Worm (Caenorhabditis elegans) whole organism, midembryonic: Measurements from ENCODE around the gene ftt-2.

ENCODE experiments used
- T22C8.4 ChIP-seq: fragments of 200-800 bp; sonication (Bioruptor generic); IDR thresholded peaks from 2 replicates; pipeline ENCODE4 v1.3.6; 2022; ENCODE audit warnings: missing genetic modification characterization, missing compliant biosample characterization
- cog-1 ChIP-seq: sonication (generic microtip); optimal IDR thresholded peaks from 2 replicates; lab custom pipeline; 2016; ENCODE audit warnings: missing genetic modification characterization, missing compliant biosample characterization
- flt-1 ChIP-seq: fragments of 200-800 bp; sonication (Bioruptor generic); IDR thresholded peaks from 2 replicates; pipeline ENCODE4 v1.3.6; 2022; ENCODE audit warnings: missing genetic modification characterization, missing compliant biosample characterization
- klf-2 ChIP-seq: fragments of 200-800 bp; sonication (Bioruptor generic); conservative IDR thresholded peaks from 2 replicates; pipeline ENCODE4 v1.3.6; 2022; ENCODE audit warnings: missing genetic modification reagents, missing genetic modification characterization, missing compliant biosample characterization
- med-1 ChIP-seq: sonication (generic microtip); optimal IDR thresholded peaks from 2 replicates; lab custom pipeline; 2017; ENCODE audit warnings: missing genetic modification characterization, mild to moderate bottlenecking, missing compliant biosample characterization, antibody characterized with exemption, missing genetic modification reagents; ENCODE audit not compliant: insufficient read depth
- ref-1 ChIP-seq: fragments of 200-800 bp; sonication (Bioruptor generic); conservative IDR thresholded peaks from 2 replicates; pipeline ENCODE4 v1.3.6; 2022; ENCODE audit warnings: missing genetic modification reagents, missing genetic modification characterization, missing compliant biosample characterization
- tab-1 ChIP-seq: fragments of 200-800 bp; sonication (Bioruptor generic); IDR thresholded peaks from 2 replicates; pipeline ENCODE4 v1.3.6; 2022; ENCODE audit warnings: missing genetic modification characterization, missing compliant biosample characterization
- ztf-23 ChIP-seq: fragments of 200-800 bp; sonication (Bioruptor generic); IDR thresholded peaks from 2 replicates; pipeline ENCODE4 v1.3.6; 2022; ENCODE audit warnings: missing genetic modification reagents, missing genetic modification characterization, missing compliant biosample characterization
- ztf-29 ChIP-seq: fragments of 200-800 bp; sonication (Bioruptor generic); IDR thresholded peaks from 2 replicates; pipeline ENCODE4 v1.3.6; 2022; ENCODE audit warnings: missing genetic modification reagents, missing genetic modification characterization, missing compliant biosample characterization

The ftt-2 gene

ce11 chrX:11560076-11560475 lies 45.1 kb downstream of the ftt-2 start:
- TF ChIP-seq T22C8.4 (GFP tag; lab: Robert Waterston, UW) (no peak), klf-2 (no peak), tab-1 (GFP tag; lab: Robert Waterston, UW) (no peak), med-1 (GFP tag; lab: Kevin White, UChicago) (no peak), ref-1 (GFP tag; lab: Robert Waterston, UW) (no peak), flt-1 (GFP tag; lab: Robert Waterston, UW) (no peak), ztf-29 (GFP tag; lab: Robert Waterston, UW) (no peak), ztf-23 (GFP tag; lab: Robert Waterston, UW) (no peak), cog-1 (tag; lab: Kevin White, UChicago) (no peak)

DNA sequence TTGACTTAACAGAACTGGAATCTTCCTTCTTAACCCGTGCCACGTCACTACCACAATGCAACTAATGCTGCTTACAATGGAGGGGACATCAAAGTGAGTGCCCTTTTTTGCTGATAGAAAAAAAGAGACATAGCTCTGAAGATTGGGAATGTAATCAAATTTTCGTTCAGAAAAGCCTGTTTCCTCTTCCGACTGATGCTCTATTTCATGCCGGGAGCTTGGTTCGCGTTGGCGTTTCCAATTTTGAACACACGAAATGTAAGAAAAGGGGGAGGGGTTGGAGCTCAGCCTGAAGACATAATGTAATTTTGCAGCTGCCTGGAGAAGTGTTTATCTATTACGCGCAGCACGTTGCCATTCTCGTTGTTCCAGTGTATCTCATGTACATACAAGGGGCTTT lies 47.1 kb downstream of the ftt-2 start:
- no peak for TF ChIP-seq ref-1 (GFP tag; lab: Robert Waterston, UW)
- no peak for TF ChIP-seq ztf-29 (GFP tag; lab: Robert Waterston, UW)
- TF ChIP-seq med-1 (GFP tag; lab: Kevin White, UChicago): no peak
- no peak for TF ChIP-seq ztf-23 (GFP tag; lab: Robert Waterston, UW)

DNA sequence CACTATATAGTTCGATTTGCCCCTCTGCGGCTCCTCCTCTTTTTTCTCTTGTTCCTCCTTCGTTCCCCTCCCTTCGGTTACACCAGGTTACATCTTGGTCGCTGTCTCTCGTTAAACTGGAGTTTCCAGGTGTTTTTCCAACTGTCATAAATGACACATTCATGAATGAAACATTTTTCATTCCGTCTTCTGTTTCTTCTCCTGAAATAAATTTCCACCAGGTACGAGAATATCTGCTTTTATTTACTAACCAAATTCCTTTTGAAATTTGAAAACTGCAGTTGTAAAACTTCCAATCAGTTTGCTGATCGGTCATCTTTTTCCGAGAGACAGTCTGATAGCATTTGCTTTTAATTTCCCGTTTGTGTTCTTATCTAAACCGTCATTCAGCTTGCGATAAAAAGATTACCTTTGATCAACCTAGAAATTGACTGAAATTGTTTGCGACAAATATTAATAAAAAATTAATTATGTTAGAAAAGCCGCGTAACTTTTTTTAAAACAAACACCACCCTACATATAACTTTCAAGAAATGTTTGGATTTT lies 49.0 kb downstream of the ftt-2 start, which contains the start of gene C35C5.10:
C35C5.10 (plus strand) TSS at position 51 of the 546 bp plus-strand sequence.
- TF ChIP-seq ztf-23 (GFP tag; lab: Robert Waterston, UW) (no peak), T22C8.4 (GFP tag; lab: Robert Waterston, UW) (no peak), cog-1 (tag; lab: Kevin White, UChicago) (no peak), ztf-29 (GFP tag; lab: Robert Waterston, UW) (no peak), klf-2 (no peak), tab-1 (GFP tag; lab: Robert Waterston, UW) (no peak), ref-1 (GFP tag; lab: Robert Waterston, UW) (no peak), flt-1 (GFP tag; lab: Robert Waterston, UW) (no peak), med-1 (GFP tag; lab: Kevin White, UChicago) (no peak)

DNA sequence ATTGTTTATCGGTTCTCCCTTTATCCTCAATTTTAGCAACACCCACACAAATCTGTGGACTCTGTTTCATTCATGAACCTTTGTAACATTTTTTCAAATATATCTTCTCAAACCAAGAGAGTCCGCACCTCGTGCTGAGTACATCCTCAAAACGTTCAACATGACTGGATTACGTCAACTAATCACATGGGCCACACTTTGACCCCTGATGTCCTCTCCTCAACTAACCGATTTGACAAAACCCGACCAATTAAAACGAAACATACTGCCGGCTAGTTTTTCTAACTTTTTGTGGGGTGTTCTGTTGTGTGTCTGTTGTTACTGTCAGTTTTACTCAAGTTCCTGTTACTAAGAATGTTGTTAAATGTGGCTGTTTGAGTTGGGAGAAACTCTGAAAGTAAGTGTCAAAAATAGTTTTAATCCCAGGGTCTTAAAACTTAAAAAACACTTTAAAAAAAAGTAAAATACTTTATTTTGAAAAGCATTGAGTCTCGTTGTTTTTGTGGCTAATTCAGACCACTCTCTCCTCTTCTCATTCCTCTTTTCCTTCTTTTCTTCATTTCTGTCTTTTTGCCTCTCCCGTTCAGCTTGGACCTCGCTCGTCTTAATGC lies 49.6 kb downstream of the ftt-2 start:
- no peak for TF ChIP-seq flt-1 (GFP tag; lab: Robert Waterston, UW)
- no peak for TF ChIP-seq med-1 (GFP tag; lab: Kevin White, UChicago)
- no peak for TF ChIP-seq ztf-29 (GFP tag; lab: Robert Waterston, UW)
- TF ChIP-seq cog-1 (tag; lab: Kevin White, UChicago): no peak
- TF ChIP-seq ref-1 (GFP tag; lab: Robert Waterston, UW): no peak
- no peak for TF ChIP-seq ztf-23 (GFP tag; lab: Robert Waterston, UW)
- TF ChIP-seq klf-2: no peak
- no peak for TF ChIP-seq T22C8.4 (GFP tag; lab: Robert Waterston, UW)
- TF ChIP-seq tab-1 (GFP tag; lab: Robert Waterston, UW): no peak

- TF ChIP-seq tab-1 (GFP tag; lab: Robert Waterston, UW) (no peak), ztf-23 (GFP tag; lab: Robert Waterston, UW) (no peak), flt-1 (GFP tag; lab: Robert Waterston, UW) (no peak), klf-2 (no peak), ztf-29 (GFP tag; lab: Robert Waterston, UW) (no peak), cog-1 (tag; lab: Kevin White, UChicago) (no peak), med-1 (GFP tag; lab: Kevin White, UChicago) (no peak), T22C8.4 (GFP tag; lab: Robert Waterston, UW) (no peak), ref-1 (GFP tag; lab: Robert Waterston, UW) (no peak)
Measured at ce11 chrX:11555046-11555445, 50.2 kb downstream of the ftt-2 start.

- no peak for TF ChIP-seq ztf-23 (GFP tag; lab: Robert Waterston, UW)
- no peak for TF ChIP-seq tab-1 (GFP tag; lab: Robert Waterston, UW)
- TF ChIP-seq ref-1 (GFP tag; lab: Robert Waterston, UW): no peak
- no peak for TF ChIP-seq flt-1 (GFP tag; lab: Robert Waterston, UW)
- TF ChIP-seq klf-2: no peak
- TF ChIP-seq med-1 (GFP tag; lab: Kevin White, UChicago): no peak
- no peak for TF ChIP-seq T22C8.4 (GFP tag; lab: Robert Waterston, UW)
- no peak for TF ChIP-seq cog-1 (tag; lab: Kevin White, UChicago)
- no peak for TF ChIP-seq ztf-29 (GFP tag; lab: Robert Waterston, UW)
Measured at ce11 chrX:11554522-11554921, 50.7 kb downstream of the ftt-2 start.
